Worm (Caenorhabditis elegans) whole organism, L1 larva: ENCODE data around the gene C56G2.15.

Source experiments
- lir-3 ChIP-seq: sonication (generic microtip); optimal IDR thresholded peaks from 2 replicates; lab custom pipeline; 2016; ENCODE audit warnings: mild to moderate bottlenecking, missing genetic modification characterization, moderate library complexity, missing compliant biosample characterization; ENCODE audit not compliant: poor library complexity
- mep-1 ChIP-seq: fragments of 150-350 bp; optimal IDR thresholded peaks from 2 replicates; lab custom pipeline; 2014; ENCODE audit warnings: missing biosample characterization, missing genetic modification characterization
- unc-62 ChIP-seq: fragments of 150-350 bp; optimal IDR thresholded peaks from 2 replicates; lab custom pipeline; 2014; ENCODE audit warnings: missing biosample characterization, missing genetic modification reagents, missing genetic modification characterization
- ztf-4 ChIP-seq: fragments of 150-350 bp; optimal IDR thresholded peaks from 2 replicates; lab custom pipeline; 2014; ENCODE audit warnings: missing biosample characterization, missing genetic modification characterization

- no peak for TF ChIP-seq unc-62 (GFP tag; lab: Kevin White, UChicago)
- no peak for TF ChIP-seq ztf-4
- no peak for TF ChIP-seq mep-1 (tag; lab: Kevin White, UChicago)
- no peak for TF ChIP-seq lir-3 (tag; lab: Kevin White, UChicago)
Observed at ce11 chrIII:6334364-6334763, 33.3 kb downstream of the C56G2.15 start.
